Worm (Caenorhabditis elegans) whole organism, L4 larva: Measurements from ENCODE around the gene eff-1.

Experiments
- D1046.2 ChIP-seq: fragments of 200-800 bp; sonication (Bioruptor generic); IDR thresholded peaks from 2 replicates; pipeline ENCODE4 v1.3.6; 2022; ENCODE audit warnings: missing genetic modification characterization, missing compliant biosample characterization
- F44E2.7 ChIP-seq: fragments of 200-800 bp; sonication (Bioruptor generic); IDR thresholded peaks from 2 replicates; pipeline ENCODE4 v2.1.2; 2022; ENCODE audit warnings: missing genetic modification characterization, missing compliant biosample characterization
- T20F7.1 ChIP-seq: fragments of 200-800 bp; sonication (Bioruptor generic); optimal IDR thresholded peaks from 2 replicates; lab custom pipeline; 2018; ENCODE audit warnings: mild to moderate bottlenecking, missing genetic modification characterization, missing compliant biosample characterization
- T26A8.4 ChIP-seq: fragments of 200-800 bp; sonication (Bioruptor generic); IDR thresholded peaks from 2 replicates; pipeline ENCODE4 v1.3.6; 2022; ENCODE audit warnings: missing genetic modification characterization, missing compliant biosample characterization
- Y105C5A.15 ChIP-seq: fragments of 200-800 bp; sonication (Bioruptor generic); IDR thresholded peaks from 2 replicates; pipeline ENCODE4 v1.3.6; 2022; ENCODE audit warnings: missing genetic modification characterization, missing compliant biosample characterization
- Y5F2A.4 ChIP-seq: fragments of 200-800 bp; sonication (Bioruptor generic); optimal IDR thresholded peaks from 2 replicates; lab custom pipeline; 2018; ENCODE audit warnings: mild to moderate bottlenecking, missing genetic modification characterization, missing compliant biosample characterization
- ZK337.2 ChIP-seq: fragments of 200-800 bp; sonication (Bioruptor generic); IDR thresholded peaks from 2 replicates; pipeline ENCODE4 v1.3.6; 2022; ENCODE audit warnings: missing genetic modification reagents, missing genetic modification characterization, missing compliant biosample characterization
- ZK546.5 ChIP-seq, 2 experiments: sonication (generic microtip); optimal IDR thresholded peaks; 2 replicates each; lab custom pipeline; 2017; ENCODE audit warnings: missing biosample characterization in 2 of 2, missing genetic modification characterization in 2 of 2
- aly-2 ChIP-seq: sonication (generic microtip); optimal IDR thresholded peaks from 2 replicates; lab custom pipeline; 2018; ENCODE audit warnings: missing biosample characterization, missing genetic modification characterization
- arid-1 ChIP-seq: fragments of 200-800 bp; sonication (Bioruptor generic); conservative IDR thresholded peaks from 2 replicates; pipeline ENCODE4 v1.3.6; 2022; ENCODE audit warnings: missing genetic modification reagents, missing genetic modification characterization, missing compliant biosample characterization
- ceh-20 ChIP-seq: fragments of 200-800 bp; sonication (Bioruptor generic); IDR thresholded peaks from 2 replicates; pipeline ENCODE4 v1.3.6; 2022; ENCODE audit warnings: missing genetic modification reagents, missing genetic modification characterization, missing compliant biosample characterization
- ceh-28 ChIP-seq: fragments of 150-350 bp; optimal IDR thresholded peaks from 2 replicates; lab custom pipeline; 2014; ENCODE audit warnings: missing biosample characterization, missing genetic modification reagents, missing genetic modification characterization
- daf-16 ChIP-seq, 3 experiments: sonication (generic microtip); optimal IDR thresholded peaks; 2 replicates each; lab custom pipeline; 2016 to 2017; ENCODE audit warnings: missing genetic modification characterization in 3 of 3, missing genetic modification reagents in 3 of 3, mild to moderate bottlenecking in 2 of 3, missing compliant biosample characterization in 2 of 3, missing biosample characterization in 1 of 3, moderate library complexity in 1 of 3
- daf-8 ChIP-seq: fragments of 200-800 bp; sonication (Bioruptor generic); IDR thresholded peaks from 2 replicates; pipeline ENCODE4 v1.3.6; 2022; ENCODE audit warnings: missing genetic modification characterization, missing compliant biosample characterization
- dmd-8 ChIP-seq: fragments of 200-800 bp; sonication (Bioruptor generic); IDR thresholded peaks from 2 replicates; pipeline ENCODE4 v1.3.6; 2022; ENCODE audit warnings: missing genetic modification characterization, missing compliant biosample characterization
- dmd-9 ChIP-seq: fragments of 200-800 bp; sonication (Bioruptor generic); IDR thresholded peaks from 2 replicates; pipeline ENCODE4 v1.3.6; 2022; ENCODE audit warnings: missing genetic modification reagents, missing genetic modification characterization, missing compliant biosample characterization
- dpl-1 ChIP-seq: fragments of 150-350 bp; optimal IDR thresholded peaks from 2 replicates; lab custom pipeline; 2014; ENCODE audit warnings: missing biosample characterization, missing genetic modification reagents, missing genetic modification characterization
- egl-27 ChIP-seq: sonication (generic microtip); optimal IDR thresholded peaks from 3 replicates; lab custom pipeline; 2017; ENCODE audit warnings: missing biosample characterization, missing genetic modification reagents, missing genetic modification characterization
- fos-1 ChIP-seq: fragments of 150-350 bp; optimal IDR thresholded peaks from 2 replicates; lab custom pipeline; 2014; ENCODE audit warnings: missing biosample characterization, missing genetic modification characterization
- gei-8 ChIP-seq: fragments of 200-800 bp; sonication (Bioruptor generic); optimal IDR thresholded peaks from 2 replicates; lab custom pipeline; 2018; ENCODE audit warnings: mild to moderate bottlenecking, missing genetic modification characterization, missing compliant biosample characterization
- hlh-11 ChIP-seq: fragments of 200-800 bp; sonication (Bioruptor generic); optimal IDR thresholded peaks from 2 replicates; lab custom pipeline; 2018; ENCODE audit warnings: mild to moderate bottlenecking, missing genetic modification characterization, missing compliant biosample characterization
- hlh-30 ChIP-seq: sonication (generic microtip); optimal IDR thresholded peaks from 2 replicates; lab custom pipeline; 2017; ENCODE audit warnings: antibody characterized with exemption, mild to moderate bottlenecking, missing genetic modification characterization, missing compliant biosample characterization; ENCODE audit not compliant: insufficient read depth
- hmg-1.1 ChIP-seq: fragments of 200-800 bp; sonication (Bioruptor generic); IDR thresholded peaks from 2 replicates; pipeline ENCODE4 v1.3.6; 2022; ENCODE audit warnings: missing genetic modification reagents, missing genetic modification characterization, missing compliant biosample characterization
- jun-1 ChIP-seq: fragments of 150-350 bp; optimal IDR thresholded peaks from 2 replicates; lab custom pipeline; 2014; ENCODE audit warnings: missing biosample characterization, missing genetic modification reagents, missing genetic modification characterization
- lin-15B ChIP-seq: fragments of 150-350 bp; sonication (generic microtip); optimal IDR thresholded peaks from 3 replicates; lab custom pipeline; 2014; ENCODE audit warnings: missing biosample characterization, missing genetic modification characterization
- lin-29 ChIP-seq: fragments of 200-800 bp; sonication (Bioruptor generic); IDR thresholded peaks from 2 replicates; pipeline ENCODE4 v1.3.6; 2022; ENCODE audit warnings: missing genetic modification reagents, missing genetic modification characterization, missing compliant biosample characterization
- lin-39 ChIP-seq: fragments of 150-350 bp; optimal IDR thresholded peaks from 2 replicates; lab custom pipeline; 2014; ENCODE audit warnings: missing biosample characterization, missing genetic modification reagents, missing genetic modification characterization
- lir-3 ChIP-seq: sonication (generic microtip); optimal IDR thresholded peaks from 2 replicates; lab custom pipeline; 2016; ENCODE audit warnings: mild to moderate bottlenecking, missing genetic modification characterization, missing compliant biosample characterization
- madf-5 ChIP-seq, 2 experiments: fragments of 200-800 bp; sonication (Bioruptor generic); IDR thresholded peaks; 2 replicates each; pipeline ENCODE4 v1.3.6; 2022; ENCODE audit warnings: missing compliant biosample characterization in 2 of 2, missing genetic modification characterization in 2 of 2
- mdl-1 ChIP-seq, 2 experiments: fragments of 150-350 bp in 1 of 2; sonication (generic microtip) in 1 of 2; optimal IDR thresholded peaks; 2 replicates each; lab custom pipeline; 2014 to 2017; ENCODE audit warnings: missing biosample characterization in 2 of 2, missing genetic modification characterization in 2 of 2
- mes-2 ChIP-seq: sonication (generic microtip); optimal IDR thresholded peaks from 2 replicates; lab custom pipeline; 2016; ENCODE audit warnings: missing genotype, mild to moderate bottlenecking, missing genetic modification characterization, missing compliant biosample characterization; ENCODE audit not compliant: poor library complexity, severe bottlenecking
- mxl-2 ChIP-seq: fragments of 200-800 bp; sonication (Bioruptor generic); conservative IDR thresholded peaks from 2 replicates; pipeline ENCODE4 v1.3.6; 2022; ENCODE audit warnings: missing genetic modification reagents, missing genetic modification characterization, missing compliant biosample characterization
- nhr-102 ChIP-seq: sonication (generic microtip); optimal IDR thresholded peaks from 2 replicates; lab custom pipeline; 2016; ENCODE audit warnings: mild to moderate bottlenecking, missing genetic modification characterization, moderate library complexity, missing compliant biosample characterization
- nhr-111 ChIP-seq: fragments of 200-800 bp; sonication (Bioruptor generic); optimal IDR thresholded peaks from 2 replicates; lab custom pipeline; 2018; ENCODE audit warnings: mild to moderate bottlenecking, missing genetic modification characterization, missing compliant biosample characterization
- nhr-28 ChIP-seq: fragments of 150-350 bp; optimal IDR thresholded peaks from 2 replicates; lab custom pipeline; 2014; ENCODE audit warnings: missing biosample characterization, missing genetic modification characterization
- nhr-42 ChIP-seq: fragments of 200-800 bp; sonication (Bioruptor generic); IDR thresholded peaks from 2 replicates; pipeline ENCODE4 v1.3.6; 2022; ENCODE audit warnings: missing genetic modification characterization, missing compliant biosample characterization
- nhr-48 ChIP-seq: sonication (generic microtip); optimal IDR thresholded peaks from 2 replicates; lab custom pipeline; 2016; ENCODE audit warnings: mild to moderate bottlenecking, missing genetic modification characterization, missing compliant biosample characterization
- nhr-77 ChIP-seq: fragments of 150-350 bp; optimal IDR thresholded peaks from 2 replicates; lab custom pipeline; 2014; ENCODE audit warnings: missing biosample characterization, missing genetic modification characterization
- pqm-1 ChIP-seq: sonication (generic microtip); optimal IDR thresholded peaks from 2 replicates; lab custom pipeline; 2017; ENCODE audit warnings: missing biosample characterization, missing genetic modification characterization
- set-16 ChIP-seq: fragments of 200-800 bp; sonication (Bioruptor generic); IDR thresholded peaks from 2 replicates; pipeline ENCODE4 v1.3.6; 2022; ENCODE audit warnings: missing genetic modification reagents, missing genetic modification characterization, missing compliant biosample characterization
- spr-1 ChIP-seq: sonication (generic microtip); optimal IDR thresholded peaks from 2 replicates; lab custom pipeline; 2016; ENCODE audit warnings: mild to moderate bottlenecking, missing genetic modification characterization, missing compliant biosample characterization
- spr-3 ChIP-seq: fragments of 200-800 bp; sonication (Bioruptor generic); optimal IDR thresholded peaks from 2 replicates; lab custom pipeline; 2018; ENCODE audit warnings: mild to moderate bottlenecking, missing genetic modification characterization, missing compliant biosample characterization
- tra-1 ChIP-seq: fragments of 200-800 bp; sonication (Bioruptor generic); IDR thresholded peaks from 2 replicates; pipeline ENCODE4 v1.3.6; 2022; ENCODE audit warnings: missing genetic modification reagents, missing genetic modification characterization, missing compliant biosample characterization
- unc-39 ChIP-seq: sonication (generic microtip); optimal IDR thresholded peaks from 2 replicates; lab custom pipeline; 2017; ENCODE audit warnings: missing biosample characterization, missing genetic modification characterization
- unc-62 ChIP-seq, 3 experiments: fragments of 150-350 bp in 1 of 3; sonication (generic microtip); optimal IDR thresholded peaks in 2 of 3; peaks in 1 of 3; 1 replicate in 1 of 3; 2 replicates in 2 of 3; lab custom pipeline; 2014 to 2017; ENCODE audit warnings: missing biosample characterization in 3 of 3, missing genetic modification characterization in 3 of 3, missing genetic modification reagents in 3 of 3, missing genotype in 1 of 3
- zfp-2 ChIP-seq: sonication (generic microtip); optimal IDR thresholded peaks from 2 replicates; lab custom pipeline; 2016; ENCODE audit warnings: mild to moderate bottlenecking, missing genetic modification characterization, missing compliant biosample characterization
- zfp-3 ChIP-seq: fragments of 200-800 bp; sonication (Bioruptor generic); conservative IDR thresholded peaks from 2 replicates; pipeline ENCODE4 v1.3.6; 2022; ENCODE audit warnings: missing genetic modification reagents, missing genetic modification characterization, missing compliant biosample characterization
- zip-2 ChIP-seq: fragments of 150-350 bp; optimal IDR thresholded peaks from 2 replicates; lab custom pipeline; 2014; ENCODE audit warnings: missing biosample characterization, missing genetic modification characterization
- ztf-11 ChIP-seq: fragments of 150-350 bp; optimal IDR thresholded peaks from 2 replicates; lab custom pipeline; 2014; ENCODE audit warnings: missing biosample characterization, missing genetic modification characterization
- ztf-7 ChIP-seq: fragments of 150-350 bp; optimal IDR thresholded peaks from 2 replicates; lab custom pipeline; 2014; ENCODE audit warnings: missing biosample characterization, missing genetic modification characterization

eff-1 gene

ce11 chrII:8382880-8383279 lies 36.4 kb downstream of the eff-1 start (continued):
- no peak for TF ChIP-seq lin-29 (GFP tag; lab: Robert Waterston, UW)
- no peak for TF ChIP-seq dmd-8 (GFP tag; lab: Robert Waterston, UW)
- no peak for TF ChIP-seq ZK337.2 (GFP tag; lab: Robert Waterston, UW)
- peak; percentile 81 for TF ChIP-seq nhr-102
- no peak for TF ChIP-seq dmd-9 (GFP tag; lab: Robert Waterston, UW)
- no peak for TF ChIP-seq nhr-111 (GFP tag; lab: Kevin White, UChicago)
- peak; percentile 97 for TF ChIP-seq nhr-28 (tag; lab: Kevin White, UChicago)
- peak in 1 of 2 experiments; percentile 45 for TF ChIP-seq daf-16 (GFP tag; optimal IDR thresholded peaks at IDR 0.05; lab: Kevin White, UChicago)
- TF ChIP-seq daf-16 (tag; optimal IDR thresholded peaks at IDR 0.05; lab: Kevin White, UChicago): peak; percentile 90
- TF ChIP-seq jun-1 (tag; lab: Kevin White, UChicago): no peak
- TF ChIP-seq ceh-20 (GFP tag; lab: Robert Waterston, UW): no peak
- TF ChIP-seq lin-15B (tag; lab: Kevin White, UChicago): no peak
- no peak for TF ChIP-seq T26A8.4 (GFP tag; lab: Robert Waterston, UW)
- no peak for TF ChIP-seq F44E2.7 (GFP tag; lab: Robert Waterston, UW)
- TF ChIP-seq madf-5 (GFP tag; IDR thresholded peaks at IDR 0.05; lab: Robert Waterston, UW): no peak
- peak; percentile 2 for TF ChIP-seq zip-2
- no peak for TF ChIP-seq set-16 (GFP tag; lab: Robert Waterston, UW)
- TF ChIP-seq spr-1 (tag; lab: Kevin White, UChicago): no peak
- TF ChIP-seq nhr-48 (tag; lab: Kevin White, UChicago): peak; percentile 87
- TF ChIP-seq hlh-11 (tag; lab: Kevin White, UChicago): peak; percentile 95
- TF ChIP-seq hmg-1.1: no peak
- TF ChIP-seq unc-62 (GFP tag; optimal IDR thresholded peaks at IDR 0.05 in 1 of 2; lab: Kevin White, UChicago): peak in 1 of 2 experiments; percentile 45
- TF ChIP-seq unc-62 (tag; optimal IDR thresholded peaks at IDR 0.05; lab: Kevin White, UChicago): no peak
- TF ChIP-seq ceh-28 (tag; lab: Kevin White, UChicago): no peak
- no peak for TF ChIP-seq nhr-42 (GFP tag; lab: Robert Waterston, UW)
- no peak for TF ChIP-seq dpl-1 (GFP tag; lab: Kevin White, UChicago)
- TF ChIP-seq lir-3 (tag; lab: Kevin White, UChicago): no peak
- no peak for TF ChIP-seq mes-2 (tag; lab: Kevin White, UChicago)
- no peak for TF ChIP-seq lin-39 (tag; lab: Kevin White, UChicago)
- no peak for TF ChIP-seq egl-27
- TF ChIP-seq D1046.2 (GFP tag; lab: Robert Waterston, UW): no peak
- TF ChIP-seq arid-1 (GFP tag; lab: Robert Waterston, UW): no peak
- TF ChIP-seq Y105C5A.15 (GFP tag; lab: Robert Waterston, UW): no peak
- no peak for TF ChIP-seq daf-8 (GFP tag; lab: Robert Waterston, UW)
- no peak for TF ChIP-seq ztf-11 (tag; lab: Kevin White, UChicago)
- no peak for TF ChIP-seq fos-1 (tag; lab: Kevin White, UChicago)
- peak; percentile 5 for TF ChIP-seq gei-8

ce11 chrII:8384344-8384743 lies 37.9 kb downstream of the eff-1 start:
- peak; percentile 81 for TF ChIP-seq pqm-1
- TF ChIP-seq mdl-1 (tag; optimal IDR thresholded peaks at IDR 0.05; lab: Kevin White, UChicago): peak in 1 of 2 experiments; percentile 19
- TF ChIP-seq dpl-1 (GFP tag; lab: Kevin White, UChicago): no peak
- no peak for TF ChIP-seq spr-3 (GFP tag; lab: Kevin White, UChicago)
- TF ChIP-seq nhr-77 (tag; lab: Kevin White, UChicago): peak; percentile 65
- peak; percentile 34 for TF ChIP-seq hlh-30 (tag; lab: Kevin White, UChicago)
- no peak for TF ChIP-seq zfp-3
- no peak for TF ChIP-seq ztf-7 (tag; lab: Kevin White, UChicago)
- TF ChIP-seq mes-2 (tag; lab: Kevin White, UChicago): peak; percentile 44
- no peak for TF ChIP-seq unc-39 (tag; lab: Kevin White, UChicago)
- TF ChIP-seq aly-2 (tag; lab: Kevin White, UChicago): no peak
- no peak for TF ChIP-seq ZK546.5 (tag; optimal IDR thresholded peaks at IDR 0.05; lab: Kevin White, UChicago)
- no peak for TF ChIP-seq mxl-2 (GFP tag; lab: Robert Waterston, UW)
- no peak for TF ChIP-seq T26A8.4 (GFP tag; lab: Robert Waterston, UW)
- no peak for TF ChIP-seq T20F7.1 (GFP tag; lab: Kevin White, UChicago)
- no peak for TF ChIP-seq ceh-20 (GFP tag; lab: Robert Waterston, UW)
- TF ChIP-seq set-16 (GFP tag; lab: Robert Waterston, UW): no peak
- no peak for TF ChIP-seq zfp-2 (tag; lab: Kevin White, UChicago)
- TF ChIP-seq tra-1: peak; percentile 25; the same call in 1 of the 2 replicates
- peak; percentile 76 for TF ChIP-seq nhr-28 (tag; lab: Kevin White, UChicago)
- no peak for TF ChIP-seq Y5F2A.4 (GFP tag; lab: Kevin White, UChicago)
- peak; percentile 37 for TF ChIP-seq nhr-48 (tag; lab: Kevin White, UChicago)
